Worm (Caenorhabditis elegans) whole organism, L4 larva: Measurements from ENCODE around the gene rab-7.

Source experiments
- F26F4.8 ChIP-seq: fragments of 200-800 bp; sonication (Bioruptor generic); conservative IDR thresholded peaks from 2 replicates; pipeline ENCODE4 v1.3.6; 2022; ENCODE audit warnings: missing genetic modification characterization, missing compliant biosample characterization
- T20F7.1 ChIP-seq: fragments of 200-800 bp; sonication (Bioruptor generic); optimal IDR thresholded peaks from 2 replicates; lab custom pipeline; 2018; ENCODE audit warnings: mild to moderate bottlenecking, missing genetic modification characterization, missing compliant biosample characterization
- Y48G9A.11 ChIP-seq: fragments of 200-800 bp; sonication (Bioruptor generic); IDR thresholded peaks from 2 replicates; pipeline ENCODE4 v1.3.6; 2022; ENCODE audit warnings: missing genetic modification reagents, missing genetic modification characterization, missing compliant biosample characterization
- ZK546.5 ChIP-seq, 2 experiments: sonication (generic microtip); optimal IDR thresholded peaks; 2 replicates each; lab custom pipeline; 2017; ENCODE audit warnings: missing biosample characterization in 2 of 2, missing genetic modification characterization in 2 of 2
- aha-1 ChIP-seq: fragments of 150-350 bp; peaks from one replicate; lab custom pipeline; 2014; ENCODE audit warnings: missing biosample characterization, missing genetic modification characterization
- ama-1 ChIP-seq: fragments of 150-350 bp; optimal IDR thresholded peaks from 2 replicates; lab custom pipeline; 2014; ENCODE audit warnings: inconsistent platforms, mixed read lengths
- arid-1 ChIP-seq: fragments of 200-800 bp; sonication (Bioruptor generic); conservative IDR thresholded peaks from 2 replicates; pipeline ENCODE4 v1.3.6; 2022; ENCODE audit warnings: missing genetic modification reagents, missing genetic modification characterization, missing compliant biosample characterization
- ceh-28 ChIP-seq: fragments of 150-350 bp; optimal IDR thresholded peaks from 2 replicates; lab custom pipeline; 2014; ENCODE audit warnings: missing biosample characterization, missing genetic modification reagents, missing genetic modification characterization
- daf-8 ChIP-seq: fragments of 200-800 bp; sonication (Bioruptor generic); IDR thresholded peaks from 2 replicates; pipeline ENCODE4 v1.3.6; 2022; ENCODE audit warnings: missing genetic modification characterization, missing compliant biosample characterization
- dmd-6 ChIP-seq: fragments of 200-800 bp; sonication (Bioruptor generic); IDR thresholded peaks from 2 replicates; pipeline ENCODE4 v1.3.6; 2022; ENCODE audit warnings: missing genetic modification reagents, missing genetic modification characterization, missing compliant biosample characterization
- dmd-9 ChIP-seq: fragments of 200-800 bp; sonication (Bioruptor generic); IDR thresholded peaks from 2 replicates; pipeline ENCODE4 v1.3.6; 2022; ENCODE audit warnings: missing genetic modification reagents, missing genetic modification characterization, missing compliant biosample characterization
- dpl-1 ChIP-seq: fragments of 150-350 bp; optimal IDR thresholded peaks from 2 replicates; lab custom pipeline; 2014; ENCODE audit warnings: missing biosample characterization, missing genetic modification reagents, missing genetic modification characterization
- duxl-1 ChIP-seq: sonication (generic microtip); optimal IDR thresholded peaks from 2 replicates; lab custom pipeline; 2016; ENCODE audit warnings: mild to moderate bottlenecking, missing genetic modification characterization, moderate library complexity, missing compliant biosample characterization; ENCODE audit not compliant: poor library complexity
- egl-43 ChIP-seq: fragments of 200-800 bp; sonication (Bioruptor generic); IDR thresholded peaks from 2 replicates; pipeline ENCODE4 v1.3.6; 2022; ENCODE audit warnings: missing genetic modification reagents, missing genetic modification characterization, missing compliant biosample characterization
- fos-1 ChIP-seq: fragments of 150-350 bp; optimal IDR thresholded peaks from 2 replicates; lab custom pipeline; 2014; ENCODE audit warnings: missing biosample characterization, missing genetic modification characterization
- hlh-11 ChIP-seq: fragments of 200-800 bp; sonication (Bioruptor generic); optimal IDR thresholded peaks from 2 replicates; lab custom pipeline; 2018; ENCODE audit warnings: mild to moderate bottlenecking, missing genetic modification characterization, missing compliant biosample characterization
- lin-1 ChIP-seq: fragments of 200-800 bp; sonication (Bioruptor generic); IDR thresholded peaks from 2 replicates; pipeline ENCODE4 v1.3.6; 2022; ENCODE audit warnings: missing genetic modification reagents, missing genetic modification characterization, missing compliant biosample characterization
- lin-38 ChIP-seq: fragments of 200-800 bp; sonication (Bioruptor generic); IDR thresholded peaks from 2 replicates; pipeline ENCODE4 v1.3.6; 2022; ENCODE audit warnings: missing genetic modification reagents, missing genetic modification characterization, missing compliant biosample characterization
- lir-3 ChIP-seq: sonication (generic microtip); optimal IDR thresholded peaks from 2 replicates; lab custom pipeline; 2016; ENCODE audit warnings: mild to moderate bottlenecking, missing genetic modification characterization, missing compliant biosample characterization
- mxl-2 ChIP-seq: fragments of 200-800 bp; sonication (Bioruptor generic); conservative IDR thresholded peaks from 2 replicates; pipeline ENCODE4 v1.3.6; 2022; ENCODE audit warnings: missing genetic modification reagents, missing genetic modification characterization, missing compliant biosample characterization
- mxl-3 ChIP-seq: fragments of 200-800 bp; sonication (Bioruptor generic); optimal IDR thresholded peaks from 2 replicates; lab custom pipeline; 2018; ENCODE audit warnings: mild to moderate bottlenecking, missing genetic modification characterization, missing compliant biosample characterization
- nhr-11 ChIP-seq: fragments of 150-350 bp; optimal IDR thresholded peaks from 2 replicates; lab custom pipeline; 2014; ENCODE audit warnings: missing biosample characterization, missing genetic modification characterization
- nhr-237 ChIP-seq: sonication (generic microtip); optimal IDR thresholded peaks from 2 replicates; lab custom pipeline; 2017; ENCODE audit warnings: missing biosample characterization, missing genetic modification characterization
- php-3 ChIP-seq: fragments of 200-800 bp; sonication (Bioruptor generic); IDR thresholded peaks from 2 replicates; pipeline ENCODE4 v1.3.6; 2022; ENCODE audit warnings: missing genetic modification reagents, missing genetic modification characterization, missing compliant biosample characterization
- sdz-12 ChIP-seq: fragments of 200-800 bp; sonication (Bioruptor generic); optimal IDR thresholded peaks from 2 replicates; lab custom pipeline; 2018; ENCODE audit warnings: mild to moderate bottlenecking, missing genetic modification characterization, missing compliant biosample characterization
- skn-1 ChIP-seq: fragments of 150-350 bp; optimal IDR thresholded peaks from 2 replicates; lab custom pipeline; 2014; ENCODE audit warnings: missing biosample characterization, missing genetic modification characterization
- snpc-4 ChIP-seq: fragments of 150-350 bp; optimal IDR thresholded peaks from 2 replicates; lab custom pipeline; 2014; ENCODE audit warnings: missing biosample characterization, missing genetic modification characterization
- unc-39 ChIP-seq: sonication (generic microtip); optimal IDR thresholded peaks from 2 replicates; lab custom pipeline; 2017; ENCODE audit warnings: missing biosample characterization, missing genetic modification characterization
- unc-62 ChIP-seq, 3 experiments: fragments of 150-350 bp in 1 of 3; sonication (generic microtip); optimal IDR thresholded peaks in 2 of 3; peaks in 1 of 3; 1 replicate in 1 of 3; 2 replicates in 2 of 3; lab custom pipeline; 2014 to 2017; ENCODE audit warnings: missing biosample characterization in 3 of 3, missing genetic modification characterization in 3 of 3, missing genetic modification reagents in 3 of 3, missing genotype in 1 of 3
- vab-7 ChIP-seq: fragments of 200-800 bp; sonication (Bioruptor generic); IDR thresholded peaks from 2 replicates; pipeline ENCODE4 v1.3.6; 2022; ENCODE audit warnings: missing genetic modification reagents, missing genetic modification characterization, missing compliant biosample characterization
- zip-2 ChIP-seq: fragments of 150-350 bp; optimal IDR thresholded peaks from 2 replicates; lab custom pipeline; 2014; ENCODE audit warnings: missing biosample characterization, missing genetic modification characterization

The rab-7 gene

ce11 chrII:11967507-11968127, 886 bp upstream of the rab-7 start, which contains the start of gene W03C9.5 (continued):
- peak; percentile 77 for TF ChIP-seq arid-1 (GFP tag; lab: Robert Waterston, UW)
- no peak for TF ChIP-seq snpc-4
- peak; percentile 95 for TF ChIP-seq mxl-3 (GFP tag; lab: Kevin White, UChicago)
- 0 out of 2 replicates have a peak, but pooled peaks have one; percentile 15 for TF ChIP-seq php-3 (GFP tag; lab: Robert Waterston, UW)
- TF ChIP-seq dpl-1 (GFP tag; lab: Kevin White, UChicago), result peak; percentile 76
- TF ChIP-seq sdz-12 (GFP tag; lab: Kevin White, UChicago), result peak; percentile 32

ce11 chrII:11964847-11965246, 1.9 kb downstream of the rab-7 start:
- peak; percentile 28 for TF ChIP-seq sdz-12 (GFP tag; lab: Kevin White, UChicago)
- TF ChIP-seq lin-38 (GFP tag; lab: Robert Waterston, UW), result peak; percentile 14; the same call in 1 of the 2 replicates
- no peak for TF ChIP-seq lir-3 (tag; lab: Kevin White, UChicago)
- no peak for TF ChIP-seq fos-1 (tag; lab: Kevin White, UChicago)
- no peak for TF ChIP-seq ceh-28
- TF ChIP-seq egl-43 (GFP tag; lab: Robert Waterston, UW), result 0 out of 2 replicates have a peak, but pooled peaks have one; percentile 38
- no peak for TF ChIP-seq unc-39 (tag; lab: Kevin White, UChicago)
- TF ChIP-seq F26F4.8 (GFP tag; lab: Robert Waterston, UW), result 0 out of 2 replicates have a peak, but pooled peaks have one; percentile 51
- TF ChIP-seq T20F7.1 (GFP tag; lab: Kevin White, UChicago), result no peak
- no peak for TF ChIP-seq php-3 (GFP tag; lab: Robert Waterston, UW)
- TF ChIP-seq arid-1 (GFP tag; lab: Robert Waterston, UW), result peak; percentile 70; the same call in 1 of the 2 replicates
- no peak for TF ChIP-seq skn-1
- 0 out of 2 replicates have a peak, but pooled peaks have one; percentile 13 for TF ChIP-seq dmd-6 (GFP tag; lab: Robert Waterston, UW)
- TF ChIP-seq nhr-11 (tag; lab: Kevin White, UChicago), result no peak
- TF ChIP-seq ZK546.5 (tag; optimal IDR thresholded peaks at IDR 0.05; lab: Kevin White, UChicago), result no peak
- no peak for TF ChIP-seq vab-7 (GFP tag; lab: Robert Waterston, UW)
- TF ChIP-seq ama-1, result peak; percentile 87
- no peak; the same call in 1 of the 2 replicates for TF ChIP-seq Y48G9A.11 (GFP tag; lab: Robert Waterston, UW)
- peak; percentile 2 for TF ChIP-seq hlh-11
- TF ChIP-seq nhr-237 (tag; lab: Kevin White, UChicago), result no peak
- no peak for TF ChIP-seq mxl-2
- TF ChIP-seq unc-62 (GFP tag; optimal IDR thresholded peaks at IDR 0.05 in 1 of 2; lab: Kevin White, UChicago), result peak in 1 of 2 experiments; percentile 72
- TF ChIP-seq unc-62 (tag; optimal IDR thresholded peaks at IDR 0.05; lab: Kevin White, UChicago), result no peak
- peak; percentile 32; the same call in 1 of the 2 replicates for TF ChIP-seq lin-1 (GFP tag; lab: Robert Waterston, UW)
- TF ChIP-seq aha-1, result peak; percentile 81
- TF ChIP-seq dmd-9 (GFP tag; lab: Robert Waterston, UW), result no peak
- no peak for TF ChIP-seq zip-2 (tag; lab: Kevin White, UChicago)
- TF ChIP-seq duxl-1 (tag; lab: Kevin White, UChicago), result no peak

ce11 chrII:11963132-11963630, 3.5 kb downstream of the rab-7 start:
- TF ChIP-seq nhr-11 (tag; lab: Kevin White, UChicago) (no peak), lin-1 (GFP tag; lab: Robert Waterston, UW) (no peak)
- TF ChIP-seq, all 104 proteins: peak for 0

ce11 chrII:11962083-11962482, 4.6 kb downstream of the rab-7 start, which contains the start of the genes W03C9.1 and W03C9.2:
Gene W03C9.1 (minus strand): TSS chrII:11962128.
Gene W03C9.2 (plus strand): TSS chrII:11962368.
- TF ChIP-seq daf-8 (GFP tag; lab: Robert Waterston, UW) (no peak), T20F7.1 (GFP tag; lab: Kevin White, UChicago) (peak; percentile 51), Y48G9A.11 (GFP tag; lab: Robert Waterston, UW) (peak; percentile 59; the same call in 1 of the 2 replicates)
